Fruit fly (Drosophila melanogaster) whole organism, pupa: ENCODE results near the gene 4E-T.
A peak's percentile ranks its signal among the peaks of the same experiment; 100 is the strongest.

ENCODE experiments used
- CG10348 ChIP-seq: fragments of 200-800 bp; sonication (Bioruptor generic); IDR thresholded peaks from 2 replicates; pipeline ENCODE4 v1.3.6; 2022; ENCODE audit warnings: missing biosample characterization, missing genetic modification characterization
- CG13204 ChIP-seq: fragments of 200-800 bp; sonication (Bioruptor generic); optimal IDR thresholded peaks from 2 replicates; lab custom pipeline; 2018; ENCODE audit warnings: missing biosample characterization, mild to moderate bottlenecking, missing genetic modification characterization, moderate library complexity
- CG14655 ChIP-seq: fragments of 200-800 bp; sonication (Bioruptor generic); optimal IDR thresholded peaks from 3 replicates; lab custom pipeline; 2017; ENCODE audit warnings: mild to moderate bottlenecking, missing biosample characterization, missing genetic modification reagents, missing genetic modification characterization
- CG15710 ChIP-seq: fragments of 200-800 bp; sonication (Bioruptor generic); optimal IDR thresholded peaks from 2 replicates; lab custom pipeline; 2018; ENCODE audit warnings: missing biosample characterization, mild to moderate bottlenecking, missing genetic modification characterization, moderate library complexity
- D1 ChIP-seq: fragments of 200-800 bp; sonication (Bioruptor generic); optimal IDR thresholded peaks from 2 replicates; lab custom pipeline; 2018; ENCODE audit warnings: missing biosample characterization, mild to moderate bottlenecking, missing genetic modification characterization, moderate library complexity
- Pif1A ChIP-seq: fragments of 200-800 bp; sonication (Bioruptor generic); optimal IDR thresholded peaks from 3 replicates; lab custom pipeline; 2016; ENCODE audit warnings: missing biosample characterization, missing genetic modification characterization
- gl ChIP-seq: fragments of 200-800 bp; sonication (Bioruptor generic); optimal IDR thresholded peaks from 2 replicates; lab custom pipeline; 2018; ENCODE audit warnings: missing biosample characterization, mild to moderate bottlenecking, missing genetic modification characterization
- rn ChIP-seq: fragments of 200-800 bp; sonication (Bioruptor generic); IDR thresholded peaks from 2 replicates; pipeline ENCODE4 v1.3.6; 2022; ENCODE audit warnings: missing biosample characterization, missing genetic modification characterization

- TF ChIP-seq CG15710 (tag; lab: Kevin White, UChicago) (no peak), D1 (tag; lab: Kevin White, UChicago) (peak; percentile 53), rn (GFP tag; lab: Robert Waterston, UW) (no peak), CG10348 (GFP tag; lab: Robert Waterston, UW) (no peak), Pif1A (GFP tag; lab: Kevin White, UChicago) (no peak), CG13204 (GFP tag; lab: Kevin White, UChicago) (no peak), gl (tag; lab: Kevin White, UChicago) (no peak), CG14655 (no peak)
Observed at dm6 chr4:980475-980856, 22.3 kb upstream of the 4E-T start.
